Comparison of ENCODE assay signal across 1 fruit fly cellular context in genomic region chrX:6375636-6376035, dm6.
TF ChIP-seq lines count a peak whose summit lies in the region.

No protein-coding gene starts in this region.

TF ChIP-seq in whole organism, embryonic, 481 proteins besides CTCF, POLR2A, EP300 and RAD21 (continued from another document and continues in another):
- no peak for TF ChIP-seq CG14965 (GFP tag; optimal IDR thresholded peaks at IDR 0.05; lab: Kevin White, UChicago; ENCODE audit: borderline replicate concordance)
- peak; percentile 64 for TF ChIP-seq Meics (GFP tag; optimal IDR thresholded peaks at IDR 0.05; lab: Kevin White, UChicago)
- no peak for TF ChIP-seq cad (GFP tag; optimal IDR thresholded peaks at IDR 0.05; lab: Kevin White, UChicago)
- TF ChIP-seq CG13624 (GFP tag; optimal IDR thresholded peaks at IDR 0.05; lab: Kevin White, UChicago) = peak; percentile 51
- TF ChIP-seq Dref (GFP tag; IDR thresholded peaks at IDR 0.05; lab: Robert Waterston, UW) = no peak
- peak; percentile 36 for TF ChIP-seq Blimp-1 (GFP tag; optimal IDR thresholded peaks at IDR 0.05; lab: Kevin White, UChicago)
- no peak for TF ChIP-seq CG1647 (GFP tag; optimal IDR thresholded peaks at IDR 0.05; lab: Kevin White, UChicago)
- TF ChIP-seq trem (tag; optimal IDR thresholded peaks at IDR 0.05; lab: Kevin White, UChicago) = peak; percentile 1
- 0 out of 2 replicates have a peak, but pooled peaks have one; percentile 25 for TF ChIP-seq HLH3B (GFP tag; IDR thresholded peaks at IDR 0.05; lab: Robert Waterston, UW)
- no peak for TF ChIP-seq CG4617 (GFP tag; optimal IDR thresholded peaks at IDR 0.05; lab: Kevin White, UChicago; ENCODE audit: borderline replicate concordance)
- no peak for TF ChIP-seq CG10321 (GFP tag; IDR thresholded peaks at IDR 0.05; lab: Robert Waterston, UW)
- no peak for TF ChIP-seq Nf-YC (tag; optimal IDR thresholded peaks at IDR 0.05; lab: Kevin White, UChicago)
- peak; percentile 52 for TF ChIP-seq unpg (GFP tag; optimal IDR thresholded peaks at IDR 0.05; lab: Kevin White, UChicago)
- no peak for TF ChIP-seq ssp (GFP tag; IDR thresholded peaks at IDR 0.05; lab: Robert Waterston, UW)
- TF ChIP-seq da (GFP tag; optimal IDR thresholded peaks at IDR 0.05; lab: Kevin White, UChicago) = no peak
- TF ChIP-seq sim (GFP tag; IDR thresholded peaks at IDR 0.05; lab: Robert Waterston, UW) = no peak; the same call in 1 of the 2 replicates
- no peak for TF ChIP-seq Atf-2 (GFP tag; optimal IDR thresholded peaks at IDR 0.05; lab: Kevin White, UChicago)
- 0 out of 2 replicates have a peak, but pooled peaks have one; percentile 4 for TF ChIP-seq Oaz (GFP tag; IDR thresholded peaks at IDR 0.05; lab: Robert Waterston, UW)
- no peak for TF ChIP-seq TFAM (GFP tag; optimal IDR thresholded peaks at IDR 0.05; lab: Kevin White, UChicago)
- no peak for TF ChIP-seq CG15601 (tag; optimal IDR thresholded peaks at IDR 0.05; lab: Kevin White, UChicago)
- TF ChIP-seq CG4360 (GFP tag; IDR thresholded peaks at IDR 0.05; lab: Robert Waterston, UW) = no peak
- TF ChIP-seq Hmr (GFP tag; optimal IDR thresholded peaks at IDR 0.05; lab: Kevin White, UChicago) = peak; percentile 67
- TF ChIP-seq Doc3 (GFP tag; IDR thresholded peaks at IDR 0.05; lab: Robert Waterston, UW; ENCODE audit: partially characterized antibody) = no peak
- no peak for TF ChIP-seq CG3065 (GFP tag; optimal IDR thresholded peaks at IDR 0.05; lab: Kevin White, UChicago)
- peak; percentile 16 for TF ChIP-seq crc (GFP tag; optimal IDR thresholded peaks at IDR 0.05; lab: Kevin White, UChicago)
- no peak for TF ChIP-seq CG8290 (GFP tag; optimal IDR thresholded peaks at IDR 0.05; lab: Kevin White, UChicago)
- peak in 1 of 2 experiments; percentile 67 for TF ChIP-seq CG8290 (tag; optimal IDR thresholded peaks at IDR 0.05; lab: Kevin White, UChicago)
- peak; percentile 4 for TF ChIP-seq CG12942 (GFP tag; optimal IDR thresholded peaks at IDR 0.05; lab: Kevin White, UChicago)
- no peak for TF ChIP-seq CG11398 (GFP tag; optimal IDR thresholded peaks at IDR 0.05; lab: Kevin White, UChicago)
- TF ChIP-seq ash1 (GFP tag; optimal IDR thresholded peaks at IDR 0.05; lab: Kevin White, UChicago) = no peak
- no peak for TF ChIP-seq CG13894 (tag; optimal IDR thresholded peaks at IDR 0.05; lab: Kevin White, UChicago)
- 0 out of 2 replicates have a peak, but pooled peaks have one; percentile 29 for TF ChIP-seq CG4730 (GFP tag; IDR thresholded peaks at IDR 0.05; lab: Robert Waterston, UW)
- TF ChIP-seq org-1 (GFP tag; optimal IDR thresholded peaks at IDR 0.05; lab: Kevin White, UChicago) = peak; percentile 49
- peak; percentile 49; the same call in 1 of the 2 replicates for TF ChIP-seq ranshi (GFP tag; IDR thresholded peaks at IDR 0.05; lab: Robert Waterston, UW)
- TF ChIP-seq CG17361 (GFP tag; IDR thresholded peaks at IDR 0.05; lab: Robert Waterston, UW) = peak; percentile 43; the same call in 1 of the 3 replicates
- no peak for TF ChIP-seq hth (optimal IDR thresholded peaks at IDR 0.05; lab: Kevin White, UChicago)
- peak; percentile 10 for TF ChIP-seq CG1602 (GFP tag; optimal IDR thresholded peaks at IDR 0.05; lab: Kevin White, UChicago)
- TF ChIP-seq gro (GFP tag; optimal IDR thresholded peaks at IDR 0.05; lab: Kevin White, UChicago) = peak; percentile 38
- no peak for TF ChIP-seq CG2116 (GFP tag; optimal IDR thresholded peaks at IDR 0.05; lab: Kevin White, UChicago)
- no peak for TF ChIP-seq CG7271 (tag; optimal IDR thresholded peaks at IDR 0.05; lab: Kevin White, UChicago)
- TF ChIP-seq prd (optimal IDR thresholded peaks at IDR 0.05; lab: Kevin White, UChicago) = no peak
- peak; percentile 59; the same call in 1 of the 3 replicates for TF ChIP-seq prd (GFP tag; IDR thresholded peaks at IDR 0.05; lab: Robert Waterston, UW)
- TF ChIP-seq CG2120 (GFP tag; optimal IDR thresholded peaks at IDR 0.05; lab: Kevin White, UChicago) = peak; percentile 65
- no peak for TF ChIP-seq CG2875 (GFP tag; optimal IDR thresholded peaks at IDR 0.05; lab: Kevin White, UChicago)
- no peak for TF ChIP-seq lola (GFP tag; optimal IDR thresholded peaks at IDR 0.05; lab: Kevin White, UChicago)
- TF ChIP-seq Opbp (GFP tag; IDR thresholded peaks at IDR 0.05; lab: Robert Waterston, UW; ENCODE audit: partially characterized antibody) = no peak
- no peak; the same call in 2 of the 3 replicates for TF ChIP-seq B-H1 (GFP tag; IDR thresholded peaks at IDR 0.05; lab: Robert Waterston, UW)
- TF ChIP-seq CG12659 (GFP tag; optimal IDR thresholded peaks at IDR 0.05; lab: Kevin White, UChicago) = peak; percentile 32
- no peak for TF ChIP-seq tll (GFP tag; optimal IDR thresholded peaks at IDR 0.05; lab: Kevin White, UChicago)
- TF ChIP-seq CG14050 (GFP tag; IDR thresholded peaks at IDR 0.05; lab: Robert Waterston, UW) = no peak
- no peak for TF ChIP-seq CG17802 (tag; optimal IDR thresholded peaks at IDR 0.05; lab: Kevin White, UChicago)
- TF ChIP-seq sug (tag; optimal IDR thresholded peaks at IDR 0.05; lab: Kevin White, UChicago) = no peak
- no peak for TF ChIP-seq onecut (GFP tag; IDR thresholded peaks at IDR 0.05; lab: Robert Waterston, UW)
- no peak for TF ChIP-seq CG10431 (GFP tag; optimal IDR thresholded peaks at IDR 0.05; lab: Kevin White, UChicago)
- TF ChIP-seq Side (GFP tag; optimal IDR thresholded peaks at IDR 0.05; lab: Kevin White, UChicago) = peak; percentile 5
- TF ChIP-seq CG33213 (GFP tag; optimal IDR thresholded peaks at IDR 0.05; lab: Kevin White, UChicago) = no peak
- TF ChIP-seq CG8359 (GFP tag; optimal IDR thresholded peaks at IDR 0.05; lab: Kevin White, UChicago; ENCODE audit: borderline replicate concordance) = no peak
- no peak for TF ChIP-seq CG17568 (GFP tag; optimal IDR thresholded peaks at IDR 0.05; lab: Kevin White, UChicago)
- TF ChIP-seq CG7786 (GFP tag; optimal IDR thresholded peaks at IDR 0.05; lab: Kevin White, UChicago) = peak; percentile 30
- no peak for TF ChIP-seq usp (GFP tag; optimal IDR thresholded peaks at IDR 0.05; lab: Kevin White, UChicago)
- TF ChIP-seq fu2 (GFP tag; optimal IDR thresholded peaks at IDR 0.05; lab: Kevin White, UChicago) = no peak
- no peak for TF ChIP-seq gcm (GFP tag; optimal IDR thresholded peaks at IDR 0.05; lab: Kevin White, UChicago)
- TF ChIP-seq Lhr (GFP tag; optimal IDR thresholded peaks at IDR 0.05; lab: Kevin White, UChicago) = no peak
- TF ChIP-seq CG15073 (GFP tag; optimal IDR thresholded peaks at IDR 0.05; lab: Kevin White, UChicago) = no peak
- TF ChIP-seq p53 (GFP tag; optimal IDR thresholded peaks at IDR 0.05; lab: Kevin White, UChicago) = no peak
- TF ChIP-seq gem (tag; optimal IDR thresholded peaks at IDR 0.05; lab: Kevin White, UChicago) = peak; percentile 73
- peak; percentile 14 for TF ChIP-seq pb (GFP tag; optimal IDR thresholded peaks at IDR 0.05; lab: Kevin White, UChicago)
- no peak for TF ChIP-seq btn (GFP tag; optimal IDR thresholded peaks at IDR 0.05; lab: Kevin White, UChicago)
- TF ChIP-seq CG5245 (GFP tag; optimal IDR thresholded peaks at IDR 0.05; lab: Kevin White, UChicago) = peak; percentile 10
- TF ChIP-seq CG7372 (GFP tag; IDR thresholded peaks at IDR 0.05; lab: Robert Waterston, UW) = no peak
- TF ChIP-seq CkIIα-i1 (GFP tag; IDR thresholded peaks at IDR 0.05; lab: Robert Waterston, UW) = no peak
- no peak for TF ChIP-seq bigmax (GFP tag; optimal IDR thresholded peaks at IDR 0.05; lab: Kevin White, UChicago)
- TF ChIP-seq CG11456 (GFP tag; IDR thresholded peaks at IDR 0.05; lab: Robert Waterston, UW) = no peak
- peak; percentile 28 for TF ChIP-seq Sox102F (GFP tag; optimal IDR thresholded peaks at IDR 0.05; lab: Kevin White, UChicago)
- peak in 1 of 2 experiments; percentile 29 for TF ChIP-seq chif (GFP tag; optimal IDR thresholded peaks at IDR 0.05; lab: Kevin White, UChicago)
- no peak for TF ChIP-seq tx (GFP tag; optimal IDR thresholded peaks at IDR 0.05; lab: Kevin White, UChicago)
- TF ChIP-seq dmrt11E (tag; optimal IDR thresholded peaks at IDR 0.05; lab: Kevin White, UChicago) = no peak
- no peak for TF ChIP-seq CG10462 (GFP tag; optimal IDR thresholded peaks at IDR 0.05; lab: Kevin White, UChicago)
- peak; percentile 43 for TF ChIP-seq CG6813 (GFP tag; optimal IDR thresholded peaks at IDR 0.05; lab: Kevin White, UChicago)
- no peak for TF ChIP-seq cato (GFP tag; optimal IDR thresholded peaks at IDR 0.05; lab: Kevin White, UChicago; ENCODE audit: borderline replicate concordance)
- TF ChIP-seq tap (tag; optimal IDR thresholded peaks at IDR 0.05; lab: Kevin White, UChicago) = no peak
- TF ChIP-seq psq (GFP tag; optimal IDR thresholded peaks at IDR 0.05; lab: Kevin White, UChicago) = no peak
- TF ChIP-seq ewg (GFP tag; optimal IDR thresholded peaks at IDR 0.05; lab: Kevin White, UChicago) = no peak
- TF ChIP-seq bbx (GFP tag; IDR thresholded peaks at IDR 0.05; lab: Robert Waterston, UW; ENCODE audit: partially characterized antibody) = no peak
- TF ChIP-seq hbn (GFP tag; IDR thresholded peaks at IDR 0.05; lab: Robert Waterston, UW; ENCODE audit: partially characterized antibody) = no peak
- no peak for TF ChIP-seq CG31224 (GFP tag; IDR thresholded peaks at IDR 0.05; lab: Robert Waterston, UW)
- peak; percentile 30 for TF ChIP-seq CG10979 (tag; optimal IDR thresholded peaks at IDR 0.05; lab: Kevin White, UChicago)
- no peak for TF ChIP-seq CG14441 (GFP tag; IDR thresholded peaks at IDR 0.05; lab: Robert Waterston, UW)
- TF ChIP-seq CG15011 (GFP tag; optimal IDR thresholded peaks at IDR 0.05; lab: Kevin White, UChicago) = peak; percentile 37
- no peak for TF ChIP-seq emc (GFP tag; optimal IDR thresholded peaks at IDR 0.05; lab: Kevin White, UChicago)
- no peak for TF ChIP-seq CG7987 (GFP tag; optimal IDR thresholded peaks at IDR 0.05; lab: Kevin White, UChicago)
- TF ChIP-seq eyg (GFP tag; optimal IDR thresholded peaks at IDR 0.05; lab: Kevin White, UChicago) = no peak
- TF ChIP-seq Poxn (GFP tag; IDR thresholded peaks at IDR 0.05; lab: Robert Waterston, UW) = no peak
- TF ChIP-seq CG17385 (GFP tag; optimal IDR thresholded peaks at IDR 0.05; lab: Kevin White, UChicago) = peak; percentile 48
- no peak for TF ChIP-seq CG16779 (GFP tag; IDR thresholded peaks at IDR 0.05; lab: Robert Waterston, UW)
- TF ChIP-seq ro (GFP tag; IDR thresholded peaks at IDR 0.05; lab: Robert Waterston, UW) = 0 out of 2 replicates have a peak, but pooled peaks have one; percentile 34
- TF ChIP-seq lmd (GFP tag; IDR thresholded peaks at IDR 0.05; lab: Robert Waterston, UW) = peak; percentile 31; the same call in 1 of the 2 replicates
- TF ChIP-seq z (GFP tag; IDR thresholded peaks at IDR 0.05; lab: Robert Waterston, UW) = no peak
- TF ChIP-seq schlank (tag; optimal IDR thresholded peaks at IDR 0.05; lab: Kevin White, UChicago) = no peak
- TF ChIP-seq Abd-B (GFP tag; optimal IDR thresholded peaks at IDR 0.05; lab: Kevin White, UChicago) = peak; percentile 0
- 0 out of 2 replicates have a peak, but pooled peaks have one; percentile 3 for TF ChIP-seq ap (GFP tag; IDR thresholded peaks at IDR 0.05; lab: Robert Waterston, UW)
- TF ChIP-seq gsb (GFP tag; IDR thresholded peaks at IDR 0.05; lab: Robert Waterston, UW) = no peak
- no peak for TF ChIP-seq CG15696 (tag; optimal IDR thresholded peaks at IDR 0.05; lab: Kevin White, UChicago)
- TF ChIP-seq ken (GFP tag; IDR thresholded peaks at IDR 0.05; lab: Robert Waterston, UW) = no peak
- no peak for TF ChIP-seq pros (GFP tag; optimal IDR thresholded peaks at IDR 0.05; lab: Kevin White, UChicago)
- peak; percentile 47 for TF ChIP-seq sisA (GFP tag; IDR thresholded peaks at IDR 0.05; lab: Robert Waterston, UW)
- no peak for TF ChIP-seq wor (GFP tag; IDR thresholded peaks at IDR 0.05; lab: Robert Waterston, UW)
- TF ChIP-seq CG8089 (GFP tag; optimal IDR thresholded peaks at IDR 0.05; lab: Kevin White, UChicago) = no peak
- no peak for TF ChIP-seq eve (GFP tag; optimal IDR thresholded peaks at IDR 0.05; lab: Kevin White, UChicago)
- peak; percentile 54 for TF ChIP-seq PHDP (tag; optimal IDR thresholded peaks at IDR 0.05; lab: Kevin White, UChicago)
- no peak for TF ChIP-seq CG8281 (tag; optimal IDR thresholded peaks at IDR 0.05; lab: Kevin White, UChicago)
- TF ChIP-seq CG11695 (GFP tag; IDR thresholded peaks at IDR 0.05; lab: Robert Waterston, UW) = 0 out of 3 replicates have a peak, but pooled peaks have one; percentile 22
- peak; percentile 65 for TF ChIP-seq CG7556 (GFP tag; optimal IDR thresholded peaks at IDR 0.05; lab: Kevin White, UChicago)
- no peak for TF ChIP-seq CG17612 (GFP tag; IDR thresholded peaks at IDR 0.05; lab: Robert Waterston, UW)
- no peak for TF ChIP-seq CG12104 (GFP tag; optimal IDR thresholded peaks at IDR 0.05; lab: Kevin White, UChicago)
- no peak for TF ChIP-seq br (optimal IDR thresholded peaks at IDR 0.05; lab: Kevin White, UChicago)
- peak; percentile 6 for TF ChIP-seq CG16863 (GFP tag; optimal IDR thresholded peaks at IDR 0.05; lab: Kevin White, UChicago)
- 0 out of 2 replicates have a peak, but pooled peaks have one; percentile 35 for TF ChIP-seq CG11247 (GFP tag; IDR thresholded peaks at IDR 0.05; lab: Robert Waterston, UW)
- no peak for TF ChIP-seq croc (GFP tag; conservative IDR thresholded peaks at IDR 0.05; lab: Robert Waterston, UW)
- peak; percentile 21 for TF ChIP-seq pnt (GFP tag; optimal IDR thresholded peaks at IDR 0.05; lab: Kevin White, UChicago)
- peak; percentile 46 for TF ChIP-seq Hsf (GFP tag; optimal IDR thresholded peaks at IDR 0.05; lab: Kevin White, UChicago)
- no peak for TF ChIP-seq Usf (GFP tag; optimal IDR thresholded peaks at IDR 0.05; lab: Kevin White, UChicago)
- TF ChIP-seq CG8388 (GFP tag; optimal IDR thresholded peaks at IDR 0.05; lab: Kevin White, UChicago) = no peak
- 0 out of 2 replicates have a peak, but pooled peaks have one; percentile 33 for TF ChIP-seq chm (GFP tag; IDR thresholded peaks at IDR 0.05; lab: Robert Waterston, UW)
- no peak for TF ChIP-seq chinmo (GFP tag; IDR thresholded peaks at IDR 0.05; lab: Robert Waterston, UW; ENCODE audit: partially characterized antibody)
- TF ChIP-seq CG13424 (tag; optimal IDR thresholded peaks at IDR 0.05; lab: Kevin White, UChicago) = peak; percentile 43
- TF ChIP-seq CG4424 (GFP tag; optimal IDR thresholded peaks at IDR 0.05; lab: Kevin White, UChicago) = peak; percentile 36
- no peak for TF ChIP-seq CG13123 (GFP tag; optimal IDR thresholded peaks at IDR 0.05; lab: Kevin White, UChicago)
- TF ChIP-seq tin (GFP tag; optimal IDR thresholded peaks at IDR 0.05; lab: Kevin White, UChicago) = peak; percentile 49
- TF ChIP-seq stc (GFP tag; IDR thresholded peaks at IDR 0.05; lab: Robert Waterston, UW) = no peak; the same call in 1 of the 2 replicates
- TF ChIP-seq D (optimal IDR thresholded peaks at IDR 0.05; lab: Kevin White, UChicago) = no peak
- no peak for TF ChIP-seq D (GFP tag; optimal IDR thresholded peaks at IDR 0.05; lab: Kevin White, UChicago)
- no peak for TF ChIP-seq Jarid2 (GFP tag; optimal IDR thresholded peaks at IDR 0.05; lab: Kevin White, UChicago)
